Worm (Caenorhabditis elegans) whole organism, early embryonic: ENCODE data around the gene vha-2.

Experiments used
- B0310.2 ChIP-seq: sonication (generic microtip); optimal IDR thresholded peaks from 2 replicates; lab custom pipeline; 2016; ENCODE audit warnings: mild to moderate bottlenecking, missing genetic modification characterization, missing compliant biosample characterization
- F13C5.2 ChIP-seq: sonication (generic microtip); optimal IDR thresholded peaks from 2 replicates; lab custom pipeline; 2017; ENCODE audit warnings: mild to moderate bottlenecking, missing genetic modification characterization, inconsistent platforms, missing compliant biosample characterization
- aly-1 ChIP-seq: sonication (generic microtip); optimal IDR thresholded peaks from 2 replicates; lab custom pipeline; 2016; ENCODE audit warnings: missing genetic modification characterization, missing compliant biosample characterization
- ama-1 ChIP-seq: fragments of 150-350 bp; optimal IDR thresholded peaks from 2 replicates; lab custom pipeline; 2014
- ceh-13 ChIP-seq: fragments of 200-800 bp; sonication (Bioruptor generic); optimal IDR thresholded peaks from 2 replicates; lab custom pipeline; 2018; ENCODE audit warnings: mild to moderate bottlenecking, missing genetic modification characterization, missing compliant biosample characterization
- ceh-36 ChIP-seq: sonication (generic microtip); optimal IDR thresholded peaks from 2 replicates; lab custom pipeline; 2016; ENCODE audit warnings: missing genetic modification characterization, inconsistent platforms, missing compliant biosample characterization
- ets-7 ChIP-seq: sonication (generic microtip); optimal IDR thresholded peaks from 2 replicates; lab custom pipeline; 2016; ENCODE audit warnings: missing genotype, missing genetic modification characterization, missing compliant biosample characterization
- flt-1 ChIP-seq: fragments of 200-800 bp; sonication (Bioruptor generic); IDR thresholded peaks from 2 replicates; pipeline ENCODE4 v1.3.6; 2022; ENCODE audit warnings: missing genetic modification characterization, missing compliant biosample characterization
- hmbx-1 ChIP-seq: sonication (generic microtip); optimal IDR thresholded peaks from 2 replicates; lab custom pipeline; 2016; ENCODE audit warnings: mild to moderate bottlenecking, missing genetic modification characterization, missing compliant biosample characterization
- hmg-4 ChIP-seq: fragments of 200-800 bp; sonication (Bioruptor generic); optimal IDR thresholded peaks from 2 replicates; lab custom pipeline; 2018; ENCODE audit warnings: mild to moderate bottlenecking, missing genetic modification characterization, missing compliant biosample characterization
- hnd-1 ChIP-seq: sonication (generic microtip); optimal IDR thresholded peaks from 2 replicates; lab custom pipeline; 2016; ENCODE audit warnings: missing genetic modification characterization, missing compliant biosample characterization
- pes-1 ChIP-seq: fragments of 200-800 bp; sonication (Bioruptor generic); IDR thresholded peaks from 2 replicates; pipeline ENCODE4 v1.3.6; 2022; ENCODE audit warnings: missing genetic modification reagents, missing genetic modification characterization, missing compliant biosample characterization
- scrt-1 ChIP-seq: fragments of 200-800 bp; sonication (Bioruptor generic); IDR thresholded peaks from 2 replicates; pipeline ENCODE4 v1.3.6; 2022; ENCODE audit warnings: missing genetic modification characterization, missing compliant biosample characterization
- sea-1 ChIP-seq: fragments of 200-800 bp; sonication (Bioruptor generic); conservative IDR thresholded peaks from 2 replicates; pipeline ENCODE4 v1.3.6; 2022; ENCODE audit warnings: missing genetic modification characterization, missing compliant biosample characterization
- tbx-11 ChIP-seq: fragments of 200-800 bp; sonication (Bioruptor generic); IDR thresholded peaks from 2 replicates; pipeline ENCODE4 v1.3.6; 2022; ENCODE audit warnings: missing genetic modification characterization, missing compliant biosample characterization
- tbx-37 ChIP-seq: fragments of 200-800 bp; sonication (Bioruptor generic); conservative IDR thresholded peaks from 2 replicates; pipeline ENCODE4 v1.3.6; 2022; ENCODE audit warnings: missing genetic modification reagents, missing genetic modification characterization, missing compliant biosample characterization
- tra-4 ChIP-seq: sonication (generic microtip); optimal IDR thresholded peaks from 2 replicates; lab custom pipeline; 2017; ENCODE audit warnings: missing genetic modification characterization, missing compliant biosample characterization

vha-2 gene

DNA sequence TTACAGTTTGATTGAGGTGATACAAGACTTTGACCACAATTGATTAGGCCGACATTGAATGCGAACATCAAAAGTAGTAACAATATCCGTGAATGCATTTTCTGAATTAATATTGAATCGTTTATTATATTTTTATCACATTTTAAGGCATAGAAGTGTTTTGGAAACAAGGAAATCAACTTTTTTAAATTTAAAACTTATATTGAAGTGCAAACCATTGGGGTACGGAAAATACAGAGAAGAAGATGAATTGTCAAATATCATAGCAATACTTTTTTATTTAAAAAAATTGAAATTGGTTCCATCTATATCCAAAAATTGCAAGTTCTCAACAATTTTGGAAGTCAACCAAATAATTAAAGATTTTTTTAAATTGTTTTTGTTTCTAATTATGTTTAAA lies 38.7 kb upstream of the vha-2 start, which contains the start of gene T05G5.1:
TSS of gene T05G5.1 (minus strand) at position 101 of the 400 bp plus-strand sequence.
- no peak for TF ChIP-seq hnd-1
- no peak for TF ChIP-seq hmg-4 (GFP tag; lab: Kevin White, UChicago)
- no peak for TF ChIP-seq scrt-1
- TF ChIP-seq hmbx-1 (tag; lab: Kevin White, UChicago), result no peak
- no peak for TF ChIP-seq ama-1
- no peak for TF ChIP-seq tbx-11
- no peak for TF ChIP-seq ceh-36 (tag; lab: Kevin White, UChicago)
- TF ChIP-seq F13C5.2 (tag; lab: Kevin White, UChicago), result no peak
- TF ChIP-seq pes-1 (GFP tag; lab: Robert Waterston, UW), result no peak
- TF ChIP-seq B0310.2, result no peak
- TF ChIP-seq ceh-13 (GFP tag; lab: Kevin White, UChicago), result no peak
- TF ChIP-seq flt-1 (GFP tag; lab: Robert Waterston, UW), result no peak
- no peak for TF ChIP-seq aly-1 (tag; lab: Kevin White, UChicago)
- no peak for TF ChIP-seq tbx-37
- no peak for TF ChIP-seq sea-1 (GFP tag; lab: Robert Waterston, UW)
- no peak for TF ChIP-seq tra-4
- no peak for TF ChIP-seq ets-7 (tag; lab: Kevin White, UChicago)

- no peak for TF ChIP-seq ceh-13 (GFP tag; lab: Kevin White, UChicago)
- TF ChIP-seq scrt-1, result no peak
- no peak for TF ChIP-seq aly-1 (tag; lab: Kevin White, UChicago)
- TF ChIP-seq sea-1 (GFP tag; lab: Robert Waterston, UW), result no peak
- no peak for TF ChIP-seq B0310.2
- no peak for TF ChIP-seq tbx-11
- TF ChIP-seq F13C5.2 (tag; lab: Kevin White, UChicago), result no peak
- no peak for TF ChIP-seq hnd-1
- no peak for TF ChIP-seq ets-7 (tag; lab: Kevin White, UChicago)
- no peak for TF ChIP-seq tbx-37
- no peak for TF ChIP-seq hmg-4 (GFP tag; lab: Kevin White, UChicago)
- TF ChIP-seq ceh-36 (tag; lab: Kevin White, UChicago), result no peak
Observed at ce11 chrIII:9744525-9744924, 37.4 kb upstream of the vha-2 start.

DNA sequence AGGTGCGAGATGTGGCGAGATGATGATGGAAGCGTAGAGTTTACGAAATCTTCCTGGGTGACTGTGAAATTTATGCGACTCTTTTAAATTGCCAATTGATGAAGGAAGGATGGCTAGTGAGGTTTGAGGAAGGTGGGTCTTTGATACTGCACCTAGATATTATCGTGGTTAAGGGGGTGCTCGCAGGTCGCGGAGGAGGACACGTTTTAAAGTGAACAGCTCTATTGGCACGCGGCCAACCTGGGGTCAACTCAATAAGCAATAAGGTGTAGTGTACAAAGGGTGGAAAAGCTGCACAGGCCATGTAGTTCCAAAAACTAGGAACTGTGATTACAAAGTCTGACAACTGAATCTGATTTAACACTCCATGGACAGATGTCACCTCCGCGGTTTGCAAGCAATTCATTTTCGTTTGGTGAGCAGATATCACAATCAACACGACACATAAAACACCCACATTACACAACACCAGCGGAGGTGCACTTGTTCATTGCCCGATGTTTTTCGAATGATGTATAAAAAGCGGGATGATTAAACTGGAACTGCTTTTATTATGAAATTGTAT lies 36.5 kb upstream of the vha-2 start:
- TF ChIP-seq sea-1 (GFP tag; lab: Robert Waterston, UW) (no peak), ama-1 (no peak), aly-1 (tag; lab: Kevin White, UChicago) (no peak), tbx-11 (no peak), B0310.2 (no peak), ceh-13 (GFP tag; lab: Kevin White, UChicago) (no peak), F13C5.2 (tag; lab: Kevin White, UChicago) (no peak)

ce11 chrIII:9746665-9747064 lies 35.3 kb upstream of the vha-2 start:
- TF ChIP-seq ama-1 (no peak), flt-1 (GFP tag; lab: Robert Waterston, UW) (no peak), hmg-4 (GFP tag; lab: Kevin White, UChicago) (no peak), ets-7 (tag; lab: Kevin White, UChicago) (no peak), ceh-13 (GFP tag; lab: Kevin White, UChicago) (no peak), tbx-11 (no peak), scrt-1 (no peak), tra-4 (no peak), tbx-37 (no peak), sea-1 (GFP tag; lab: Robert Waterston, UW) (no peak), hmbx-1 (tag; lab: Kevin White, UChicago) (no peak), F13C5.2 (tag; lab: Kevin White, UChicago) (no peak), B0310.2 (no peak), pes-1 (GFP tag; lab: Robert Waterston, UW) (no peak), ceh-36 (tag; lab: Kevin White, UChicago) (no peak), aly-1 (tag; lab: Kevin White, UChicago) (no peak), hnd-1 (no peak)

DNA sequence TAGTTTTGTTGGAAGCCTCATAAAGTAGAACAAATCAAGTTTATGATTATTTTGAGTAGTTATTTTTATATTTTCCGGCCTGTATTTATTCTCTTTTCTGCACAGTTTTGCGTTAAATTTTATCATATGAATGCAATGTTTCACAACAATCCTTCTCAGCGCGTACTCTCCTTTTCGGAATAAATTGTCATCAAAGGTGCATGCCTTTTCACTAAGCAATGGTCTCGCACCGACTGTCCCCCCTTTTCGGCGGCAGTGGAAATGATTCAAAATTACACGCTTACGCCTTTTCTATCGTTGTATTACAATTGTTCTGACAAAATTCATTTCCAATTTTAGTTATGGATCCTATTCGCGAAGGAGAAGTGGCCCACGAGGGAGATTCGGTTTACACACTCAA lies 34.8 kb upstream of the vha-2 start, which contains the start of the genes iff-1 and cdk-1:
TSS of gene iff-1 (minus strand) at position 61 of the 400 bp plus-strand sequence.
TSS of gene cdk-1 (plus strand) at position 340 of the 400 bp plus-strand sequence.
- TF ChIP-seq F13C5.2 (tag; lab: Kevin White, UChicago) (no peak), hmg-4 (GFP tag; lab: Kevin White, UChicago) (peak; percentile 33)

DNA sequence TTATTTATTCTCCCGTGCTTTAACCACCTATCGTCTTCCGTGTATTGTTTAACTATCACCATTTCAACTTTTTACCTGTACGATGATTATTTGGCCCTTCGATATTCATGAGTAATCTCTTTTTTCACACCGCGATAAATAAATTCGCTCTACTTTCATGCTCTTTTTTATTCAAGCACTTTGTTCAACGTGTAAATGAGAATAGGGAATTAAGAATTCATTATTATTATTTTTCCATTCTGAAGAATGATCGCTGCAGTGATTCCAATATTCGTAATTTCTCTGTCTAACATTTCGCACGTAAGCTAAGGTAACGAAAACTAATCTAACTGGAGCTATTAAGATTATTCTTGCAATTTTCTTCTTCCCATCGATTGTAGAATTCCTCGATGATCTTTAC lies 33.3 kb upstream of the vha-2 start, which contains the start of gene T05G5.4:
TSS of gene T05G5.4 (plus strand) at position 241 of the 400 bp plus-strand sequence.
- TF ChIP-seq tbx-11, result no peak
- TF ChIP-seq scrt-1, result no peak
- no peak for TF ChIP-seq ets-7 (tag; lab: Kevin White, UChicago)

DNA sequence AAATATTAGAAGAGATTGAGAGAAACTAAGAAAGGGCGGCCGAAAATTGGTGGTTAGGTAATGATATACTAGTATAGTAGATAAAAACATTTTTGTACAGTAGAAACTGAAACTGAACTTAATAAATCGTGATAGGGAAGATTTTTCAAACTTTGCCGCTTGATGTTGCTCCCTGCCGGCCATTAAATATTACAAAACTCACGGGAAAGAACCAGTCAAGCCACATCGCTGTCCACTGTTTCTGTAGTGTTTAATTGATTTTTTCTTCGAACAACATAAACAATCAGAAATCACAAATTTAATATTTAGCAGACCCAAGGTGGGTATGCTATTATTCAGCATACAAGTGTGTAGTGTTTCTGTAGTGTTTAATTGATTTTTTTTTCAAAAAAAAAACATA lies 30.9 kb upstream of the vha-2 start, which contains the start of gene T05G5.5:
TSS of gene T05G5.5 (minus strand) at position 359 of the 400 bp plus-strand sequence.
- no peak for TF ChIP-seq flt-1 (GFP tag; lab: Robert Waterston, UW)
- no peak for TF ChIP-seq scrt-1
- no peak for TF ChIP-seq ets-7 (tag; lab: Kevin White, UChicago)
- no peak for TF ChIP-seq tbx-37
- TF ChIP-seq tra-4, result no peak
- TF ChIP-seq B0310.2, result no peak
- TF ChIP-seq F13C5.2 (tag; lab: Kevin White, UChicago), result no peak
- no peak for TF ChIP-seq ceh-13 (GFP tag; lab: Kevin White, UChicago)
- TF ChIP-seq aly-1 (tag; lab: Kevin White, UChicago), result no peak
- no peak for TF ChIP-seq hmg-4 (GFP tag; lab: Kevin White, UChicago)
- TF ChIP-seq ama-1, result no peak
- TF ChIP-seq hnd-1, result no peak
- no peak for TF ChIP-seq pes-1 (GFP tag; lab: Robert Waterston, UW)
- no peak for TF ChIP-seq tbx-11
- TF ChIP-seq hmbx-1 (tag; lab: Kevin White, UChicago), result no peak
- no peak for TF ChIP-seq sea-1 (GFP tag; lab: Robert Waterston, UW)
- TF ChIP-seq ceh-36 (tag; lab: Kevin White, UChicago), result no peak

- no peak for TF ChIP-seq tbx-11
- TF ChIP-seq tra-4, result no peak
- no peak for TF ChIP-seq tbx-37
- TF ChIP-seq ama-1, result no peak
- TF ChIP-seq flt-1 (GFP tag; lab: Robert Waterston, UW), result no peak
- TF ChIP-seq hnd-1, result no peak
- TF ChIP-seq scrt-1, result no peak
- no peak for TF ChIP-seq F13C5.2 (tag; lab: Kevin White, UChicago)
- TF ChIP-seq aly-1 (tag; lab: Kevin White, UChicago), result no peak
- TF ChIP-seq B0310.2, result no peak
- no peak for TF ChIP-seq ets-7 (tag; lab: Kevin White, UChicago)
- no peak for TF ChIP-seq ceh-36 (tag; lab: Kevin White, UChicago)
- no peak for TF ChIP-seq pes-1 (GFP tag; lab: Robert Waterston, UW)
- no peak for TF ChIP-seq ceh-13 (GFP tag; lab: Kevin White, UChicago)
- TF ChIP-seq hmg-4 (GFP tag; lab: Kevin White, UChicago), result no peak
- TF ChIP-seq hmbx-1 (tag; lab: Kevin White, UChicago), result no peak
Observed at ce11 chrIII:9752852-9753251, 29.1 kb upstream of the vha-2 start, which contains the start of gene ech-6. ech-6 (minus strand) TSS chrIII:9752883.
